Worm (Caenorhabditis elegans) whole organism, L1 larva: ENCODE results near the gene mrpl-12.
A peak's percentile ranks its signal among the peaks of the same experiment; 100 is the strongest.

Experiments used
- C04F5.9 ChIP-seq: sonication (generic microtip); optimal IDR thresholded peaks from 2 replicates; lab custom pipeline; 2016; ENCODE audit warnings: missing genetic modification characterization, missing compliant biosample characterization
- C16A3.4 ChIP-seq: fragments of 150-350 bp; optimal IDR thresholded peaks from 2 replicates; lab custom pipeline; 2014; ENCODE audit warnings: missing biosample characterization, missing genetic modification characterization
- Y116A8C.19 ChIP-seq: sonication (generic microtip); optimal IDR thresholded peaks from 2 replicates; lab custom pipeline; 2016; ENCODE audit warnings: missing compliant biosample characterization, missing genetic modification characterization, borderline replicate concordance
- aha-1 ChIP-seq: fragments of 150-350 bp; optimal IDR thresholded peaks from 2 replicates; lab custom pipeline; 2014; ENCODE audit warnings: missing biosample characterization, missing genetic modification characterization
- aly-2 ChIP-seq: fragments of 150-350 bp; optimal IDR thresholded peaks from 2 replicates; lab custom pipeline; 2014; ENCODE audit warnings: missing biosample characterization, missing genetic modification characterization
- ama-1 ChIP-seq: fragments of 150-350 bp; optimal IDR thresholded peaks from 2 replicates; lab custom pipeline; 2014
- blmp-1 ChIP-seq: fragments of 150-350 bp; optimal IDR thresholded peaks from 2 replicates; lab custom pipeline; 2014; ENCODE audit warnings: missing biosample characterization, missing genetic modification characterization
- ceh-88 ChIP-seq: fragments of 200-800 bp; sonication (Bioruptor generic); IDR thresholded peaks from 2 replicates; pipeline ENCODE4 v1.3.6; 2022; ENCODE audit warnings: missing genetic modification characterization, missing compliant biosample characterization
- dpl-1 ChIP-seq, 3 experiments: fragments of 150-350 bp in 2 of 3; sonication (generic microtip) in 1 of 3; optimal IDR thresholded peaks; 2 replicates each; lab custom pipeline; 2014 to 2017; ENCODE audit warnings: missing biosample characterization in 3 of 3, missing genetic modification characterization in 3 of 3, missing genetic modification reagents in 3 of 3
- efl-1 ChIP-seq, 4 experiments: fragments of 150-350 bp; optimal IDR thresholded peaks in 3 of 4; peaks in 1 of 4; 1 replicate in 1 of 4; 2 replicates in 3 of 4; lab custom pipeline; 2014; ENCODE audit warnings: missing biosample characterization in 2 of 4, missing genetic modification characterization in 2 of 4, missing genetic modification reagents in 2 of 4
- efl-3 ChIP-seq: fragments of 200-800 bp; sonication (Bioruptor generic); optimal IDR thresholded peaks from 2 replicates; lab custom pipeline; 2018; ENCODE audit warnings: mild to moderate bottlenecking, missing genetic modification characterization, missing compliant biosample characterization
- egl-13 ChIP-seq: sonication (generic microtip); optimal IDR thresholded peaks from 2 replicates; lab custom pipeline; 2016; ENCODE audit warnings: missing genotype, missing genetic modification reagents, missing genetic modification characterization, missing compliant biosample characterization
- elt-2 ChIP-seq: sonication (generic microtip); optimal IDR thresholded peaks from 2 replicates; lab custom pipeline; 2016; ENCODE audit warnings: missing genetic modification characterization, mild to moderate bottlenecking, inconsistent platforms, missing compliant biosample characterization, missing genetic modification reagents
- elt-3 ChIP-seq, 6 experiments: fragments of 150-350 bp in 1 of 6; sonication (generic microtip); optimal IDR thresholded peaks; 2 replicates each; lab custom pipeline; 2017 to 2018; ENCODE audit warnings: missing biosample characterization in 6 of 6, missing genetic modification characterization in 6 of 6, inconsistent platforms in 1 of 6
- fkh-8 ChIP-seq: sonication (generic microtip); optimal IDR thresholded peaks from 2 replicates; lab custom pipeline; 2016; ENCODE audit warnings: mild to moderate bottlenecking, missing genetic modification characterization, missing compliant biosample characterization
- fos-1 ChIP-seq: fragments of 150-350 bp; optimal IDR thresholded peaks from 2 replicates; lab custom pipeline; 2014; ENCODE audit warnings: missing biosample characterization, missing genetic modification characterization
- grh-1 ChIP-seq: fragments of 200-800 bp; sonication (Bioruptor generic); IDR thresholded peaks from 2 replicates; pipeline ENCODE4 v1.3.6; 2022; ENCODE audit warnings: missing genetic modification reagents, missing genetic modification characterization, missing compliant biosample characterization
- hlh-4 ChIP-seq: sonication (generic microtip); optimal IDR thresholded peaks from 2 replicates; lab custom pipeline; 2016; ENCODE audit warnings: mild to moderate bottlenecking, missing genetic modification characterization, missing compliant biosample characterization
- jun-1 ChIP-seq: fragments of 150-350 bp; optimal IDR thresholded peaks from 2 replicates; lab custom pipeline; 2014; ENCODE audit warnings: missing biosample characterization, missing genetic modification reagents, missing genetic modification characterization
- lir-3 ChIP-seq: sonication (generic microtip); optimal IDR thresholded peaks from 2 replicates; lab custom pipeline; 2016; ENCODE audit warnings: mild to moderate bottlenecking, missing genetic modification characterization, moderate library complexity, missing compliant biosample characterization; ENCODE audit not compliant: poor library complexity
- mep-1 ChIP-seq: fragments of 150-350 bp; optimal IDR thresholded peaks from 2 replicates; lab custom pipeline; 2014; ENCODE audit warnings: missing biosample characterization, missing genetic modification characterization
- nhr-11 ChIP-seq: fragments of 150-350 bp; optimal IDR thresholded peaks from 2 replicates; lab custom pipeline; 2014; ENCODE audit warnings: missing biosample characterization, missing genetic modification characterization
- nhr-237 ChIP-seq: fragments of 150-350 bp; optimal IDR thresholded peaks from 2 replicates; lab custom pipeline; 2014; ENCODE audit warnings: missing biosample characterization, missing genetic modification characterization
- nhr-85 ChIP-seq: sonication (generic microtip); peaks from one replicate; lab custom pipeline; 2016; ENCODE audit warnings: missing genetic modification characterization, inconsistent platforms, missing compliant biosample characterization
- pag-3 ChIP-seq: sonication (generic microtip); optimal IDR thresholded peaks from 2 replicates; lab custom pipeline; 2017; ENCODE audit warnings: missing genetic modification characterization, mild to moderate bottlenecking, missing compliant biosample characterization, antibody characterized with exemption, borderline replicate concordance; ENCODE audit not compliant: insufficient read depth
- pax-3 ChIP-seq: fragments of 200-800 bp; sonication (Bioruptor generic); optimal IDR thresholded peaks from 2 replicates; lab custom pipeline; 2018; ENCODE audit warnings: mild to moderate bottlenecking, missing genetic modification characterization, moderate library complexity, missing compliant biosample characterization
- skn-1 ChIP-seq: fragments of 150-350 bp; optimal IDR thresholded peaks from 2 replicates; lab custom pipeline; 2014; ENCODE audit warnings: missing biosample characterization, missing genetic modification characterization
- snpc-4 ChIP-seq: fragments of 150-350 bp; optimal IDR thresholded peaks from 2 replicates; lab custom pipeline; 2014; ENCODE audit warnings: missing biosample characterization, missing genetic modification characterization
- sox-4 ChIP-seq: sonication (generic microtip); optimal IDR thresholded peaks from 2 replicates; lab custom pipeline; 2016; ENCODE audit warnings: missing genetic modification characterization, missing compliant biosample characterization
- swsn-7 ChIP-seq: sonication (generic microtip); optimal IDR thresholded peaks from 2 replicates; lab custom pipeline; 2016; ENCODE audit warnings: missing genetic modification characterization, missing compliant biosample characterization
- tbx-2 ChIP-seq: sonication (generic microtip); optimal IDR thresholded peaks from 2 replicates; lab custom pipeline; 2016; ENCODE audit warnings: missing genetic modification characterization, missing compliant biosample characterization
- unc-130 ChIP-seq: fragments of 150-350 bp; optimal IDR thresholded peaks from 2 replicates; lab custom pipeline; 2017; ENCODE audit warnings: missing biosample characterization, missing genetic modification characterization, inconsistent platforms
- unc-62 ChIP-seq: fragments of 150-350 bp; optimal IDR thresholded peaks from 2 replicates; lab custom pipeline; 2014; ENCODE audit warnings: missing biosample characterization, missing genetic modification reagents, missing genetic modification characterization
- unc-98 ChIP-seq: fragments of 200-800 bp; sonication (Bioruptor generic); IDR thresholded peaks from 2 replicates; pipeline ENCODE4 v1.3.6; 2022; ENCODE audit warnings: missing genetic modification characterization, missing compliant biosample characterization

Gene mrpl-12

DNA sequence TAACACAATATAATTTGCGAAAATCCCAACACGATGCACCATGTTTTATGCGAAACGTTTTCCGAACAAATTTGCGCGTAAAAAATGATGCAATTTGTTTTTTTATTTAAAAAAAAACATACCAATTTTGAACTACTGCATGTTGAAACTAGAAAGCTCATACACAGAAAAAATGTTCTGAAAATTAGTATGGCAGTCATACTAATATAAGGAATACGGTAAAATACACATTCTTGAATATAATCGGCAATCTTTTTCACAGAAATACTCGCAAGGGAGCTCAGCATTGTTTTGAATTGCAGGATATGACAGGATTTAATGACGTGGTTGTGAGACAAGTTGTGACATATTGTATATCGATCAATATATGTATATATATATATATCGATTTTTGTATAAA, 28.6 kb upstream of the mrpl-12 start, which contains the start of gene Y39A1A.16:
Gene Y39A1A.16 (plus strand): TSS at position 301 of the 400 bp plus-strand sequence.
- TF ChIP-seq jun-1 (tag; lab: Kevin White, UChicago) = no peak
- TF ChIP-seq pag-3 (tag; lab: Kevin White, UChicago) = no peak
- no peak for TF ChIP-seq fkh-8 (tag; lab: Kevin White, UChicago)
- TF ChIP-seq nhr-11 (tag; lab: Kevin White, UChicago) = no peak
- TF ChIP-seq elt-2 (tag; lab: Kevin White, UChicago) = no peak
- no peak for TF ChIP-seq snpc-4
- TF ChIP-seq nhr-85 = no peak
- TF ChIP-seq tbx-2 (tag; lab: Kevin White, UChicago) = no peak
- no peak for TF ChIP-seq lir-3 (tag; lab: Kevin White, UChicago)
- no peak for TF ChIP-seq unc-130 (tag; lab: Kevin White, UChicago)
- TF ChIP-seq unc-98 (GFP tag; lab: Robert Waterston, UW) = no peak
- no peak for TF ChIP-seq C04F5.9 (tag; lab: Kevin White, UChicago)

DNA sequence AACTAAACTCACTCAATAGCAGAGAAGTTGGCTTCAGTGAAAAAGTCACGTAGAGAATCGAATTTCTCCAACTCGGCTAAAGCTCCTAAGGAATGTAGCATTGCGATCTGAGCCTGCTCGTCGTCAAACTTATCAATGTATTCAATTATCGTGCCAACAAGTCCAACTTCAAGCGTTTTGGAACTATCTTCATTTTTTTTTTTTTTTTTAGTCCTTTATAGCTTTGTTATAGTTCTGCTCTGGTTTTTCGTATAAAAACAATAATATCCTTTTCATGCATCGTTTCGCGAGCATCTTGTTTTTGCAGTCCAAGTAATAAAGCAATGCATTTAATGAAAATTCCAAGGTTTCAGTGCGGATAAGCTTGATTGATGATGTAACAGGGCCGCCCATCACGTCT, 18.5 kb upstream of the mrpl-12 start, which contains the start of gene Y39A1A.31:
Gene Y39A1A.31 (minus strand): TSS at position 101 of the 400 bp plus-strand sequence.
- TF ChIP-seq dpl-1 (GFP tag; optimal IDR thresholded peaks at IDR 0.05; lab: Kevin White, UChicago) = no peak
- no peak for TF ChIP-seq nhr-85
- TF ChIP-seq unc-62 (GFP tag; lab: Kevin White, UChicago) = no peak

DNA sequence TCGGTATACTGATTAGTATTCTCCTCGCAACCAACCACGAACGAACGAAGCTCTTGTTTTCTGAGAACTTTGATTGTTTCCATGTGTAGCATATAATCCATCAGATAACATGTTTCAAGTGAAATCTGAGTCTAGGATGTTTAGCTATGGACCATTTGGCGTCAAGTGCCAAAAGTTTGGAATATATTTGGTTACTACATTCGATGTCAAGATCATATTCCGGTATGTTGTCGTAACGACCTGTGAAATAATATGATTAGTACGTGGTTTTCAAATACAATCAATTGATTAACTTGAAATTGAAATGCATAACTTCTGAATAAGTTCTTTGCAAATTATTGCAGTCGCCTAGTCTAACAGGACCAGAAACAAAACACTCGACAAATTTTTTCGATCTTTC, 16.5 kb upstream of the mrpl-12 start, which contains the start of gene Y39A1A.17:
Gene Y39A1A.17 (minus strand): TSS at position 101 of the 400 bp plus-strand sequence.
- TF ChIP-seq ama-1 (lab: Kevin White, UChicago) (no peak), ceh-88 (GFP tag; lab: Robert Waterston, UW) (no peak), blmp-1 (tag; lab: Kevin White, UChicago) (no peak), efl-3 (no peak), sox-4 (tag; lab: Kevin White, UChicago) (no peak), mep-1 (tag; lab: Kevin White, UChicago) (no peak), C16A3.4 (no peak), hlh-4 (tag; lab: Kevin White, UChicago) (no peak), unc-62 (GFP tag; lab: Kevin White, UChicago) (no peak), nhr-85 (no peak), swsn-7 (no peak), egl-13 (tag; lab: Kevin White, UChicago) (no peak), fos-1 (no peak)

DNA sequence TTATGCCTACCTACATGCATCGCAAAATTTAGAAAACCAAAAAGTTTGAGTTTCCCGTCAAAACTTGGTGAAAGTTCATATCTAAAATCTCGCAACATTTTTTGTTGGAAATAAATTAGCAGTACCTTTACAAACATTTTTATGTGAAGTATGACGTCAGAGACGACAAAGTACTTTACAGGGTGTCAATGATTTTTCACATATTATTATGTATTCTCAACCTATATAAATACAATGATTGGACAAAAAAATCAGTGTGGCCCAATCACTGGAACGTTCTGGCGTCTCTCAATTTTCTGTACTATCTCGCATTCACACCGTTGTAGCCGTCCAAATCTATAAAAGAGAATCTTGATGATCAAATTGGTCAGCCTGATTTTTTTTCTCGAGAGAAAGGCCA, 13.3 kb upstream of the mrpl-12 start, which contains the start of the genes Y39A1A.18 and fmo-3:
Gene Y39A1A.18 (minus strand): TSS at position 192 of the 400 bp plus-strand sequence.
Gene fmo-3 (plus strand): TSS at position 388 of the 400 bp plus-strand sequence.
- TF ChIP-seq blmp-1 (tag; lab: Kevin White, UChicago) (peak; percentile 10), unc-130 (tag; lab: Kevin White, UChicago) (no peak), aha-1 (tag; lab: Kevin White, UChicago) (no peak), swsn-7 (no peak), Y116A8C.19 (no peak), skn-1 (tag; lab: Kevin White, UChicago) (no peak), elt-3 (tag; optimal IDR thresholded peaks at IDR 0.05; lab: Kevin White, UChicago) (peak in 1 of 6 experiments; percentile 37), efl-1 (optimal IDR thresholded peaks at IDR 0.05; lab: Kevin White, UChicago) (no peak), efl-1 (GFP tag; optimal IDR thresholded peaks at IDR 0.05 in 1 of 2; lab: Kevin White, UChicago) (peak in 1 of 2 experiments; percentile 84), nhr-85 (peak; percentile 57)

DNA sequence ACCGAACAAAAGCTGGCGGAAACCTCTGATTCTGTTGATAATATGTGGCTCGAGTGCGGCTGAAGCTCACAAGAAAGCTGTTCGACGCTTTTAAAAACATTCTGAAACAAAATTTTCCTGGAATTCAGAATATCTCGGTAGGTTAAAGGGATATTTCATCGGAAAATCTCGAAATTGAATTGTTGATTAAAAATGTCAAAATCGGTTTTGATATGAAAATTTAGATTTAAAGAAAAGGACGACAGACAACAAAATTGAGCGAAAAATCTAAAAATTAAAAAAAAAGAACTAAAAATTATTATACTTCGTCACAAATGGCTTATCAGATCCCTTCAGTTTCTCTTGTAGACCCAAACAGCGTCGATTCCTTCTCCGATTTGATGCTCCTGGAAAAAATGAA, 7.1 kb upstream of the mrpl-12 start, which contains the start of gene Y39A1A.20:
Gene Y39A1A.20 (minus strand): TSS at position 101 of the 400 bp plus-strand sequence.
- TF ChIP-seq jun-1 (tag; lab: Kevin White, UChicago) (no peak), aly-2 (tag; lab: Kevin White, UChicago) (no peak), ceh-88 (GFP tag; lab: Robert Waterston, UW) (no peak), grh-1 (no peak), pax-3 (tag; lab: Kevin White, UChicago) (no peak), nhr-237 (tag; lab: Kevin White, UChicago) (no peak)
